Worm (Caenorhabditis elegans): ENCODE measurements around the gene F56A8.3.

- TF ChIP-seq klf-2 (GFP tag; conservative IDR thresholded peaks at IDR 0.05) = no peak
- TF ChIP-seq tab-1 (GFP tag; IDR thresholded peaks at IDR 0.05) = no peak
- TF ChIP-seq flt-1 (GFP tag; IDR thresholded peaks at IDR 0.05) = no peak
These were observed 43.6 kb upstream of the F56A8.3 start for ce11 chrIII:13213111-13213510.

All from whole organism, midembryonic.